Fruit fly (Drosophila melanogaster): Measurements from ENCODE around the gene CG43737.

The CG43737 gene

dm6 chrX:15175171-15175883, at the start of gene CG43737:
TSS of gene CG43737 (plus strand) at chrX:15175441.
- TF ChIP-seq CTCF (optimal IDR thresholded peaks at IDR 0.05) (no peak), CG8478 (optimal IDR thresholded peaks at IDR 0.05) (no peak)

- TF ChIP-seq CTCF (optimal IDR thresholded peaks at IDR 0.05) (no peak), CG8478 (optimal IDR thresholded peaks at IDR 0.05) (no peak)
These were observed 49.7 kb upstream of the CG43737 start, which contains the start of gene drd for dm6 chrX:15125496-15125895. TSS of gene drd (plus strand) at chrX:15125753.

- TF ChIP-seq CG8478 (optimal IDR thresholded peaks at IDR 0.05) (no peak), CTCF (optimal IDR thresholded peaks at IDR 0.05) (no peak)
These were observed 47.2 kb upstream of the CG43737 start for dm6 chrX:15127880-15128644.

dm6 chrX:15132065-15132464, 43.2 kb upstream of the CG43737 start:
- no peak for TF ChIP-seq CTCF (optimal IDR thresholded peaks at IDR 0.05)
- TF ChIP-seq CG8478 (optimal IDR thresholded peaks at IDR 0.05): no peak

- no peak for TF ChIP-seq CG8478 (optimal IDR thresholded peaks at IDR 0.05)
- TF ChIP-seq CTCF (optimal IDR thresholded peaks at IDR 0.05): peak; percentile 3 to 66
These were observed 38.0 kb upstream of the CG43737 start for dm6 chrX:15137241-15137640.

dm6 chrX:15138994-15139863, 36.0 kb upstream of the CG43737 start, which contains the start of gene RpL37-1:
TSS of gene RpL37-1 (minus strand) at chrX:15139367.
- TF ChIP-seq CTCF (optimal IDR thresholded peaks at IDR 0.05) (peak; percentile 87 to 88), CG8478 (optimal IDR thresholded peaks at IDR 0.05) (no peak)

dm6 chrX:15143267-15143830, 31.9 kb upstream of the CG43737 start:
- TF ChIP-seq CG8478 (optimal IDR thresholded peaks at IDR 0.05): no peak
- TF ChIP-seq CTCF (optimal IDR thresholded peaks at IDR 0.05): no peak

- TF ChIP-seq CTCF (optimal IDR thresholded peaks at IDR 0.05): no peak
- no peak for TF ChIP-seq CG8478 (optimal IDR thresholded peaks at IDR 0.05)
These were observed 28.2 kb upstream of the CG43737 start for dm6 chrX:15147069-15147468.

dm6 chrX:15150261-15150660, 25.0 kb upstream of the CG43737 start:
- TF ChIP-seq CTCF (optimal IDR thresholded peaks at IDR 0.05) (no peak), CG8478 (optimal IDR thresholded peaks at IDR 0.05) (no peak)

- TF ChIP-seq CTCF (optimal IDR thresholded peaks at IDR 0.05): no peak
- TF ChIP-seq CG8478 (optimal IDR thresholded peaks at IDR 0.05): no peak
These were observed 23.2 kb upstream of the CG43737 start for dm6 chrX:15152058-15152457.

dm6 chrX:15156286-15156685, 19.0 kb upstream of the CG43737 start:
- TF ChIP-seq CTCF (optimal IDR thresholded peaks at IDR 0.05) (no peak), CG8478 (optimal IDR thresholded peaks at IDR 0.05) (no peak)

- TF ChIP-seq CTCF (optimal IDR thresholded peaks at IDR 0.05) (no peak), CG8478 (optimal IDR thresholded peaks at IDR 0.05) (no peak)
These were observed 18.0 kb upstream of the CG43737 start for dm6 chrX:15157230-15157629.

- TF ChIP-seq CTCF (optimal IDR thresholded peaks at IDR 0.05): no peak
- TF ChIP-seq CG8478 (optimal IDR thresholded peaks at IDR 0.05): no peak
These were observed 13.2 kb upstream of the CG43737 start for dm6 chrX:15162068-15162467.

- TF ChIP-seq CTCF (optimal IDR thresholded peaks at IDR 0.05): no peak
These were observed 12.3 kb upstream of the CG43737 start, which contains the start of gene CG9095 for dm6 chrX:15162941-15163340. TSS of gene CG9095 (minus strand) at chrX:15163225.

dm6 chrX:15163395-15163794, 11.8 kb upstream of the CG43737 start:
- TF ChIP-seq CG8478 (optimal IDR thresholded peaks at IDR 0.05) (no peak), CTCF (optimal IDR thresholded peaks at IDR 0.05) (no peak)

All from S2 (cell line).